Worm (Caenorhabditis elegans): ENCODE measurements around the gene nhr-116.
"Not testable (repeated sequence)": the region's sequence is repeated elsewhere in the genome, so short reads cannot be mapped to it uniquely, and the experiment has no call there.

The nhr-116 gene

ce11 chrV:16919675-16920074 is 7.6 kb downstream of the nhr-116 start:
- TF ChIP-seq unc-39 (tag; optimal IDR thresholded peaks at IDR 0.05) (no peak), cnd-1 (tag; optimal IDR thresholded peaks at IDR 0.05) (no peak), ztf-11 (tag; optimal IDR thresholded peaks at IDR 0.05) (no peak), lin-13 (tag; optimal IDR thresholded peaks at IDR 0.05) (no peak), tbx-8 (GFP tag; optimal IDR thresholded peaks at IDR 0.05) (no peak), blmp-1 (tag; optimal IDR thresholded peaks at IDR 0.05) (no peak), ceh-83 (GFP tag; optimal IDR thresholded peaks at IDR 0.05) (no peak), unc-62 (GFP tag; optimal IDR thresholded peaks at IDR 0.05) (no peak), nhr-28 (tag; optimal IDR thresholded peaks at IDR 0.05) (no peak), zip-8 (tag; optimal IDR thresholded peaks at IDR 0.05) (no peak), lin-32 (GFP tag; optimal IDR thresholded peaks at IDR 0.05) (no peak), ces-1 (GFP tag; optimal IDR thresholded peaks at IDR 0.05) (no peak), nhr-2 (tag; optimal IDR thresholded peaks at IDR 0.05) (no peak), sem-2 (GFP tag; optimal IDR thresholded peaks at IDR 0.05) (no peak)

ce11 chrV:16921952-16922351 is 9.9 kb downstream of the nhr-116 start, which contains the start of gene Y102A5C.4:
TSS of gene Y102A5C.4 (plus strand) at chrV:16922252.
- TF ChIP-seq flh-1 (GFP tag; optimal IDR thresholded peaks at IDR 0.05) = no peak
- TF ChIP-seq nhr-237 (tag; optimal IDR thresholded peaks at IDR 0.05) = no peak
- TF ChIP-seq unc-39 (tag; optimal IDR thresholded peaks at IDR 0.05) = no peak
- TF ChIP-seq tbx-8 (GFP tag; optimal IDR thresholded peaks at IDR 0.05) = no peak
- no peak for TF ChIP-seq ceh-83 (GFP tag; optimal IDR thresholded peaks at IDR 0.05)
- no peak for TF ChIP-seq ham-2 (GFP tag; optimal IDR thresholded peaks at IDR 0.05)
- no peak for TF ChIP-seq unc-120 (tag; optimal IDR thresholded peaks at IDR 0.05; ENCODE audit: poor library complexity, severe bottlenecking)
- no peak for TF ChIP-seq zip-8 (tag; optimal IDR thresholded peaks at IDR 0.05)
- TF ChIP-seq mab-5 (tag; optimal IDR thresholded peaks at IDR 0.05) = no peak
- no peak for TF ChIP-seq elt-3 (tag; optimal IDR thresholded peaks at IDR 0.05)
- TF ChIP-seq lin-13 (tag; optimal IDR thresholded peaks at IDR 0.05) = no peak
- no peak for TF ChIP-seq nhr-76 (tag; optimal IDR thresholded peaks at IDR 0.05)
- TF ChIP-seq M03D4.4 (tag; optimal IDR thresholded peaks at IDR 0.05) = no peak
- TF ChIP-seq sptf-1 (tag; optimal IDR thresholded peaks at IDR 0.05) = no peak
- no peak for TF ChIP-seq pha-4 (tag; optimal IDR thresholded peaks at IDR 0.05)
- TF ChIP-seq drap-1 (GFP tag; optimal IDR thresholded peaks at IDR 0.05) = no peak
- no peak for TF ChIP-seq ztf-11 (tag; optimal IDR thresholded peaks at IDR 0.05)
- TF ChIP-seq elt-1 (tag; optimal IDR thresholded peaks at IDR 0.05; ENCODE audit: borderline replicate concordance, insufficient read depth) = no peak

- TF ChIP-seq unc-62 (GFP tag; optimal IDR thresholded peaks at IDR 0.05) = no peak
- no peak for TF ChIP-seq nhr-2 (tag; optimal IDR thresholded peaks at IDR 0.05)
- no peak for TF ChIP-seq nhr-76 (tag; optimal IDR thresholded peaks at IDR 0.05)
- no peak for TF ChIP-seq flh-1 (GFP tag; optimal IDR thresholded peaks at IDR 0.05)
- TF ChIP-seq unc-39 (tag; optimal IDR thresholded peaks at IDR 0.05) = no peak
- no peak for TF ChIP-seq ces-1 (GFP tag; optimal IDR thresholded peaks at IDR 0.05)
- no peak for TF ChIP-seq lin-13 (tag; optimal IDR thresholded peaks at IDR 0.05)
- TF ChIP-seq pha-4 (tag; optimal IDR thresholded peaks at IDR 0.05) = no peak
- TF ChIP-seq ceh-83 (GFP tag; optimal IDR thresholded peaks at IDR 0.05) = no peak
- no peak for TF ChIP-seq sem-2 (GFP tag; optimal IDR thresholded peaks at IDR 0.05)
- TF ChIP-seq ham-2 (GFP tag; optimal IDR thresholded peaks at IDR 0.05) = no peak
- TF ChIP-seq sptf-1 (tag; optimal IDR thresholded peaks at IDR 0.05) = no peak
- TF ChIP-seq unc-120 (tag; optimal IDR thresholded peaks at IDR 0.05; ENCODE audit: poor library complexity, severe bottlenecking) = no peak
- no peak for TF ChIP-seq elt-3 (tag; optimal IDR thresholded peaks at IDR 0.05)
- no peak for TF ChIP-seq M03D4.4 (tag; optimal IDR thresholded peaks at IDR 0.05)
- no peak for TF ChIP-seq hlh-1 (tag; optimal IDR thresholded peaks at IDR 0.05)
These were observed 15.3 kb downstream of the nhr-116 start, which contains the start of gene Y102A5C.36 for ce11 chrV:16927345-16927744. TSS of gene Y102A5C.36 (minus strand) at chrV:16927445.

ce11 chrV:16938731-16939130 is 26.7 kb downstream of the nhr-116 start, which contains the start of gene fbxa-148:
TSS of gene fbxa-148 (plus strand) at chrV:16939031.
- not testable (repeated sequence) for TF ChIP-seq unc-39, nhr-2, zip-8 (tag; optimal IDR thresholded peaks at IDR 0.05)

- not testable (repeated sequence) for TF ChIP-seq ceh-39 (tag; optimal IDR thresholded peaks at IDR 0.05); unc-62 (GFP tag; optimal IDR thresholded peaks at IDR 0.05); bed-3 (GFP tag; optimal IDR thresholded peaks at IDR 0.05)
These were observed 36.0 kb downstream of the nhr-116 start, which contains the start of gene fbxa-112 for ce11 chrV:16948011-16948410. TSS of gene fbxa-112 (minus strand) at chrV:16948111.

All from whole organism, mixed stage, embryonic.